Fruit fly (Drosophila melanogaster) whole organism: ENCODE results near the gene BtbVII.

Experiments
- CG8478 ChIP-seq: fragments of >200 bp; optimal IDR thresholded peaks from 2 replicates; lab custom pipeline; 2018; ENCODE audit warnings: inconsistent platforms
- Dll ChIP-seq: fragments of >200 bp; optimal IDR thresholded peaks from 2 replicates; lab custom pipeline; 2017
- EcR ChIP-seq, 2 experiments: fragments of >200 bp; optimal IDR thresholded peaks; 2 replicates each; lab custom pipeline; 2017; ENCODE audit warnings: missing biosample characterization in 2 of 2, missing genetic modification characterization in 2 of 2, missing genetic modification reagents in 2 of 2
- pan ChIP-seq: fragments of >200 bp; optimal IDR thresholded peaks from 2 replicates; lab custom pipeline; 2017
- psq ChIP-seq: fragments of >200 bp; optimal IDR thresholded peaks from 2 replicates; lab custom pipeline; 2017
- usp ChIP-seq: fragments of >200 bp; optimal IDR thresholded peaks from 2 replicates; lab custom pipeline; 2017; ENCODE audit warnings: missing biosample characterization, missing genetic modification characterization, mixed read lengths

The BtbVII gene

dm6 chr3L:3166200-3166695 is 17.8 kb downstream of the BtbVII start, which contains the start of gene Asciz:
Gene Asciz, minus strand, starts transcription at chr3L:3166250.
- TF ChIP-seq usp (GFP tag; lab: Kevin White, UChicago) (no peak), psq (no peak), Dll (lab: Kevin White, UChicago) (no peak), CG8478 (lab: Kevin White, UChicago) (no peak)

- TF ChIP-seq pan (lab: Kevin White, UChicago) (no peak), psq (no peak), EcR (GFP tag; optimal IDR thresholded peaks at IDR 0.05; lab: Kevin White, UChicago) (no peak), CG8478 (lab: Kevin White, UChicago) (no peak), Dll (lab: Kevin White, UChicago) (no peak), usp (GFP tag; lab: Kevin White, UChicago) (no peak)
Observed at dm6 chr3L:3169107-3169506, 20.7 kb downstream of the BtbVII start, which contains the start of the genes CG32278 and CG32281. Gene CG32278, plus strand, starts transcription at chr3L:3169286. Gene CG32281, plus strand, starts transcription at chr3L:3169375.

dm6 chr3L:3172445-3172844 is 24.0 kb downstream of the BtbVII start, which contains the start of gene CG14963:
Gene CG14963, minus strand, starts transcription at chr3L:3172545.
- TF ChIP-seq pan (lab: Kevin White, UChicago), result no peak
- TF ChIP-seq Dll (lab: Kevin White, UChicago), result no peak
- no peak for TF ChIP-seq CG8478 (lab: Kevin White, UChicago)
- TF ChIP-seq EcR (GFP tag; optimal IDR thresholded peaks at IDR 0.05; lab: Kevin White, UChicago), result no peak
- no peak for TF ChIP-seq psq
- no peak for TF ChIP-seq usp (GFP tag; lab: Kevin White, UChicago)

dm6 chr3L:3177872-3178271 is 29.4 kb downstream of the BtbVII start:
- no peak for TF ChIP-seq usp (GFP tag; lab: Kevin White, UChicago)
- TF ChIP-seq EcR (GFP tag; optimal IDR thresholded peaks at IDR 0.05; lab: Kevin White, UChicago), result no peak
- no peak for TF ChIP-seq Dll (lab: Kevin White, UChicago)
- no peak for TF ChIP-seq CG8478 (lab: Kevin White, UChicago)
- no peak for TF ChIP-seq psq
- TF ChIP-seq pan (lab: Kevin White, UChicago), result no peak

dm6 chr3L:3178530-3179096 is 30.2 kb downstream of the BtbVII start, which contains the start of the genes MnM and Girdin:
Gene MnM, minus strand, starts transcription at chr3L:3178580.
Gene Girdin, plus strand, starts transcription at chr3L:3178930.
- TF ChIP-seq CG8478 (lab: Kevin White, UChicago) (no peak), Dll (lab: Kevin White, UChicago) (no peak), EcR (GFP tag; optimal IDR thresholded peaks at IDR 0.05; lab: Kevin White, UChicago) (no peak), psq (no peak), usp (GFP tag; lab: Kevin White, UChicago) (no peak), pan (lab: Kevin White, UChicago) (no peak)

dm6 chr3L:3179474-3179873 is 31.0 kb downstream of the BtbVII start:
- TF ChIP-seq usp (GFP tag; lab: Kevin White, UChicago) (no peak), psq (no peak), EcR (GFP tag; optimal IDR thresholded peaks at IDR 0.05; lab: Kevin White, UChicago) (peak in 1 of 2 experiments; percentile 79)

- TF ChIP-seq Dll (lab: Kevin White, UChicago) (no peak), CG8478 (lab: Kevin White, UChicago) (no peak), EcR (GFP tag; optimal IDR thresholded peaks at IDR 0.05; lab: Kevin White, UChicago) (no peak), pan (lab: Kevin White, UChicago) (no peak), usp (GFP tag; lab: Kevin White, UChicago) (no peak), psq (no peak)
Observed at dm6 chr3L:3184104-3184503, 35.7 kb downstream of the BtbVII start, which contains the start of gene CG42494. Gene CG42494, plus strand, starts transcription at chr3L:3184404.

- no peak for TF ChIP-seq usp (GFP tag; lab: Kevin White, UChicago)
- no peak for TF ChIP-seq pan (lab: Kevin White, UChicago)
- no peak for TF ChIP-seq CG8478 (lab: Kevin White, UChicago)
- no peak for TF ChIP-seq psq
- no peak for TF ChIP-seq EcR (GFP tag; optimal IDR thresholded peaks at IDR 0.05; lab: Kevin White, UChicago)
- no peak for TF ChIP-seq Dll (lab: Kevin White, UChicago)
Observed at dm6 chr3L:3186364-3186763, 37.9 kb downstream of the BtbVII start, which contains the start of gene CG32284. Gene CG32284, plus strand, starts transcription at chr3L:3186664.

dm6 chr3L:3187263-3187662 is 38.8 kb downstream of the BtbVII start, which contains the start of gene CG14957:
Gene CG14957, plus strand, starts transcription at chr3L:3187563.
- no peak for TF ChIP-seq psq
- no peak for TF ChIP-seq Dll (lab: Kevin White, UChicago)

- no peak for TF ChIP-seq usp (GFP tag; lab: Kevin White, UChicago)
- no peak for TF ChIP-seq EcR (GFP tag; optimal IDR thresholded peaks at IDR 0.05; lab: Kevin White, UChicago)
- TF ChIP-seq CG8478 (lab: Kevin White, UChicago), result no peak
- TF ChIP-seq psq, result no peak
Observed at dm6 chr3L:3189647-3190046, 41.2 kb downstream of the BtbVII start, which contains the start of the genes CG42525 and CG14958. Gene CG42525, minus strand, starts transcription at chr3L:3189747. Gene CG14958, plus strand, starts transcription at chr3L:3189978.

- no peak for TF ChIP-seq Dll (lab: Kevin White, UChicago)
- TF ChIP-seq psq, result no peak
- TF ChIP-seq pan (lab: Kevin White, UChicago), result no peak
- no peak for TF ChIP-seq CG8478 (lab: Kevin White, UChicago)
- no peak for TF ChIP-seq EcR (GFP tag; optimal IDR thresholded peaks at IDR 0.05; lab: Kevin White, UChicago)
- no peak for TF ChIP-seq usp (GFP tag; lab: Kevin White, UChicago)
Observed at dm6 chr3L:3192333-3192894, 44.0 kb downstream of the BtbVII start, which contains the start of gene CG14965. Gene CG14965, minus strand, starts transcription at chr3L:3192491.

dm6 chr3L:3192912-3193311 is 44.5 kb downstream of the BtbVII start, which contains the start of gene Hsp83:
Gene Hsp83, plus strand, starts transcription at chr3L:3192969.
- TF ChIP-seq CG8478 (lab: Kevin White, UChicago) (no peak), usp (GFP tag; lab: Kevin White, UChicago) (no peak), EcR (GFP tag; optimal IDR thresholded peaks at IDR 0.05; lab: Kevin White, UChicago) (no peak), pan (lab: Kevin White, UChicago) (no peak), Dll (lab: Kevin White, UChicago) (no peak)
